Fruit fly (Drosophila melanogaster) whole organism, pupa: ENCODE data around the gene CG31029.
A peak's percentile ranks its signal among the peaks of the same experiment; 100 is the strongest.

Experiments used
- CG10348 ChIP-seq: fragments of 200-800 bp; sonication (Bioruptor generic); IDR thresholded peaks from 2 replicates; pipeline ENCODE4 v1.3.6; 2022; ENCODE audit warnings: missing biosample characterization, missing genetic modification characterization
- CG13204 ChIP-seq: fragments of 200-800 bp; sonication (Bioruptor generic); optimal IDR thresholded peaks from 2 replicates; lab custom pipeline; 2018; ENCODE audit warnings: missing biosample characterization, mild to moderate bottlenecking, missing genetic modification characterization, moderate library complexity
- CG14655 ChIP-seq: fragments of 200-800 bp; sonication (Bioruptor generic); optimal IDR thresholded peaks from 3 replicates; lab custom pipeline; 2017; ENCODE audit warnings: mild to moderate bottlenecking, missing biosample characterization, missing genetic modification reagents, missing genetic modification characterization
- CG17806 ChIP-seq: fragments of 200-800 bp; sonication (Bioruptor generic); optimal IDR thresholded peaks from 2 replicates; lab custom pipeline; 2018; ENCODE audit warnings: missing biosample characterization, mild to moderate bottlenecking, missing genetic modification characterization, moderate library complexity
- CG32121 ChIP-seq: fragments of 200-800 bp; sonication (Bioruptor generic); IDR thresholded peaks from 2 replicates; pipeline ENCODE4 v1.3.6; 2022; ENCODE audit warnings: missing biosample characterization, missing genetic modification characterization
- CG34367 ChIP-seq: fragments of 200-800 bp; sonication (Bioruptor generic); optimal IDR thresholded peaks from 2 replicates; lab custom pipeline; 2018; ENCODE audit warnings: missing biosample characterization, mild to moderate bottlenecking, missing genetic modification characterization
- CG4496 ChIP-seq: fragments of 200-800 bp; sonication (Bioruptor generic); IDR thresholded peaks from 3 replicates; pipeline ENCODE4 v1.3.6; 2022; ENCODE audit warnings: missing biosample characterization, missing genetic modification characterization
- fd96Ca ChIP-seq: fragments of 200-800 bp; sonication (Bioruptor generic); IDR thresholded peaks from 3 replicates; pipeline ENCODE4 v1.3.6; 2022; ENCODE audit warnings: missing biosample characterization, missing genetic modification characterization

DNA sequence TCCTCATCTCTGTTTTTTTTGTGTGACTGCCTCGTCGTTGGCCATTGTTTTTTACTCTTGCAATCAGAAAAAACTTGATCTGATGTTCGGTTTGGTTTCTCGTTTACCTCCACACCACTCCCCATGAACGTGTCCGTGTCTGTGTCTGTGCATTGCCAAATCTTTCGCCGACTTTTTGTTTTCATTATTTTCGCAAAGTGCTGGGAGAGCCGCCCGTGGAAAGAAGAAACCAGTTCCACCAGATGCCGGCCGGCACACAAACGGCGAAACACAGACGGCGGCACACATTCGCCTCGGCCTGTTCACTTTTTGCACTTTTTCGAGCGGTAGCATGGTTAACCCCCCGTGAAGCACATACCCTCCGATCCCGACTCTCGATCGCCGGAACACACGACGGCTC lies 36.8 kb downstream of the CG31029 start:
- peak; percentile 88 for TF ChIP-seq CG13204 (GFP tag; lab: Kevin White, UChicago)
- no peak for TF ChIP-seq CG10348
- no peak; the same call in 2 of the 3 replicates for TF ChIP-seq fd96Ca (GFP tag; lab: Robert Waterston, UW)
- no peak for TF ChIP-seq CG14655 (GFP tag; lab: Kevin White, UChicago)
- no peak for TF ChIP-seq CG34367
- TF ChIP-seq CG4496 (GFP tag; lab: Robert Waterston, UW): no peak
- TF ChIP-seq CG32121: no peak
- TF ChIP-seq CG17806: no peak
